Worm (Caenorhabditis elegans) whole organism, L4 larva: ENCODE results near the gene ragc-1.

Experiments used
- F49E8.2 ChIP-seq: sonication (generic microtip); optimal IDR thresholded peaks from 2 replicates; lab custom pipeline; 2016; ENCODE audit warnings: missing compliant biosample characterization, mild to moderate bottlenecking, missing genetic modification characterization, borderline replicate concordance
- R02D3.7 ChIP-seq: fragments of 150-350 bp; sonication (generic microtip); optimal IDR thresholded peaks from 3 replicates; lab custom pipeline; 2014; ENCODE audit warnings: missing biosample characterization, missing genetic modification characterization
- T20F7.1 ChIP-seq: fragments of 200-800 bp; sonication (Bioruptor generic); optimal IDR thresholded peaks from 2 replicates; lab custom pipeline; 2018; ENCODE audit warnings: mild to moderate bottlenecking, missing genetic modification characterization, missing compliant biosample characterization
- ZK546.5 ChIP-seq, 2 experiments: sonication (generic microtip); optimal IDR thresholded peaks; 2 replicates each; lab custom pipeline; 2017; ENCODE audit warnings: missing biosample characterization in 2 of 2, missing genetic modification characterization in 2 of 2
- aly-2 ChIP-seq: sonication (generic microtip); optimal IDR thresholded peaks from 2 replicates; lab custom pipeline; 2018; ENCODE audit warnings: missing biosample characterization, missing genetic modification characterization
- ama-1 ChIP-seq: fragments of 150-350 bp; optimal IDR thresholded peaks from 2 replicates; lab custom pipeline; 2014; ENCODE audit warnings: inconsistent platforms, mixed read lengths
- arid-1 ChIP-seq: fragments of 200-800 bp; sonication (Bioruptor generic); conservative IDR thresholded peaks from 2 replicates; pipeline ENCODE4 v1.3.6; 2022; ENCODE audit warnings: missing genetic modification reagents, missing genetic modification characterization, missing compliant biosample characterization
- daf-16 ChIP-seq, 3 experiments: sonication (generic microtip); optimal IDR thresholded peaks; 2 replicates each; lab custom pipeline; 2016 to 2017; ENCODE audit warnings: missing genetic modification characterization in 3 of 3, missing genetic modification reagents in 3 of 3, mild to moderate bottlenecking in 2 of 3, missing compliant biosample characterization in 2 of 3, missing biosample characterization in 1 of 3, moderate library complexity in 1 of 3
- daf-8 ChIP-seq: fragments of 200-800 bp; sonication (Bioruptor generic); IDR thresholded peaks from 2 replicates; pipeline ENCODE4 v1.3.6; 2022; ENCODE audit warnings: missing genetic modification characterization, missing compliant biosample characterization
- dmd-6 ChIP-seq: fragments of 200-800 bp; sonication (Bioruptor generic); IDR thresholded peaks from 2 replicates; pipeline ENCODE4 v1.3.6; 2022; ENCODE audit warnings: missing genetic modification reagents, missing genetic modification characterization, missing compliant biosample characterization
- dpl-1 ChIP-seq: fragments of 150-350 bp; optimal IDR thresholded peaks from 2 replicates; lab custom pipeline; 2014; ENCODE audit warnings: missing biosample characterization, missing genetic modification reagents, missing genetic modification characterization
- duxl-1 ChIP-seq: sonication (generic microtip); optimal IDR thresholded peaks from 2 replicates; lab custom pipeline; 2016; ENCODE audit warnings: mild to moderate bottlenecking, missing genetic modification characterization, moderate library complexity, missing compliant biosample characterization; ENCODE audit not compliant: poor library complexity
- dve-1 ChIP-seq: sonication (generic microtip); optimal IDR thresholded peaks from 2 replicates; lab custom pipeline; 2017; ENCODE audit warnings: antibody characterized with exemption, mild to moderate bottlenecking, missing genetic modification characterization, missing compliant biosample characterization; ENCODE audit not compliant: insufficient read depth
- egl-27 ChIP-seq: sonication (generic microtip); optimal IDR thresholded peaks from 3 replicates; lab custom pipeline; 2017; ENCODE audit warnings: missing biosample characterization, missing genetic modification reagents, missing genetic modification characterization
- fkh-10 ChIP-seq: fragments of 150-350 bp; optimal IDR thresholded peaks from 2 replicates; lab custom pipeline; 2014; ENCODE audit warnings: missing biosample characterization, missing genetic modification reagents, missing genetic modification characterization
- gei-8 ChIP-seq: fragments of 200-800 bp; sonication (Bioruptor generic); optimal IDR thresholded peaks from 2 replicates; lab custom pipeline; 2018; ENCODE audit warnings: mild to moderate bottlenecking, missing genetic modification characterization, missing compliant biosample characterization
- hlh-11 ChIP-seq: fragments of 200-800 bp; sonication (Bioruptor generic); optimal IDR thresholded peaks from 2 replicates; lab custom pipeline; 2018; ENCODE audit warnings: mild to moderate bottlenecking, missing genetic modification characterization, missing compliant biosample characterization
- hlh-30 ChIP-seq: sonication (generic microtip); optimal IDR thresholded peaks from 2 replicates; lab custom pipeline; 2017; ENCODE audit warnings: antibody characterized with exemption, mild to moderate bottlenecking, missing genetic modification characterization, missing compliant biosample characterization; ENCODE audit not compliant: insufficient read depth
- hmg-1.1 ChIP-seq: fragments of 200-800 bp; sonication (Bioruptor generic); IDR thresholded peaks from 2 replicates; pipeline ENCODE4 v1.3.6; 2022; ENCODE audit warnings: missing genetic modification reagents, missing genetic modification characterization, missing compliant biosample characterization
- lin-13 ChIP-seq: fragments of 150-350 bp; optimal IDR thresholded peaks from 2 replicates; lab custom pipeline; 2014; ENCODE audit warnings: missing biosample characterization, missing genetic modification reagents, missing genetic modification characterization
- lin-29 ChIP-seq: fragments of 200-800 bp; sonication (Bioruptor generic); IDR thresholded peaks from 2 replicates; pipeline ENCODE4 v1.3.6; 2022; ENCODE audit warnings: missing genetic modification reagents, missing genetic modification characterization, missing compliant biosample characterization
- lin-38 ChIP-seq: fragments of 200-800 bp; sonication (Bioruptor generic); IDR thresholded peaks from 2 replicates; pipeline ENCODE4 v1.3.6; 2022; ENCODE audit warnings: missing genetic modification reagents, missing genetic modification characterization, missing compliant biosample characterization
- lsy-2 ChIP-seq, 2 experiments: fragments of 150-350 bp in 1 of 2; sonication (generic microtip) in 1 of 2; optimal IDR thresholded peaks; 2 replicates each; lab custom pipeline; 2014 to 2017; ENCODE audit warnings: missing biosample characterization in 2 of 2, missing genetic modification characterization in 2 of 2
- madf-9 ChIP-seq: fragments of 200-800 bp; sonication (Bioruptor generic); conservative IDR thresholded peaks from 2 replicates; pipeline ENCODE4 v1.3.6; 2022; ENCODE audit warnings: missing genetic modification reagents, missing genetic modification characterization, missing compliant biosample characterization
- mdl-1 ChIP-seq, 2 experiments: fragments of 150-350 bp in 1 of 2; sonication (generic microtip) in 1 of 2; optimal IDR thresholded peaks; 2 replicates each; lab custom pipeline; 2014 to 2017; ENCODE audit warnings: missing biosample characterization in 2 of 2, missing genetic modification characterization in 2 of 2
- mep-1 ChIP-seq: fragments of 150-350 bp; sonication (generic microtip); optimal IDR thresholded peaks from 3 replicates; lab custom pipeline; 2014; ENCODE audit warnings: missing biosample characterization, missing genetic modification characterization
- mes-2 ChIP-seq: sonication (generic microtip); optimal IDR thresholded peaks from 2 replicates; lab custom pipeline; 2016; ENCODE audit warnings: missing genotype, mild to moderate bottlenecking, missing genetic modification characterization, missing compliant biosample characterization; ENCODE audit not compliant: poor library complexity, severe bottlenecking
- mxl-2 ChIP-seq: fragments of 200-800 bp; sonication (Bioruptor generic); conservative IDR thresholded peaks from 2 replicates; pipeline ENCODE4 v1.3.6; 2022; ENCODE audit warnings: missing genetic modification reagents, missing genetic modification characterization, missing compliant biosample characterization
- mxl-3 ChIP-seq: fragments of 200-800 bp; sonication (Bioruptor generic); optimal IDR thresholded peaks from 2 replicates; lab custom pipeline; 2018; ENCODE audit warnings: mild to moderate bottlenecking, missing genetic modification characterization, missing compliant biosample characterization
- nhr-102 ChIP-seq: sonication (generic microtip); optimal IDR thresholded peaks from 2 replicates; lab custom pipeline; 2016; ENCODE audit warnings: mild to moderate bottlenecking, missing genetic modification characterization, moderate library complexity, missing compliant biosample characterization
- nhr-11 ChIP-seq: fragments of 150-350 bp; optimal IDR thresholded peaks from 2 replicates; lab custom pipeline; 2014; ENCODE audit warnings: missing biosample characterization, missing genetic modification characterization
- nhr-111 ChIP-seq: fragments of 200-800 bp; sonication (Bioruptor generic); optimal IDR thresholded peaks from 2 replicates; lab custom pipeline; 2018; ENCODE audit warnings: mild to moderate bottlenecking, missing genetic modification characterization, missing compliant biosample characterization
- nhr-25 ChIP-seq: sonication (generic microtip); optimal IDR thresholded peaks from 2 replicates; lab custom pipeline; 2017; ENCODE audit warnings: missing genetic modification characterization, mild to moderate bottlenecking, missing compliant biosample characterization, antibody characterized with exemption, moderate library complexity, borderline replicate concordance; ENCODE audit not compliant: insufficient read depth
- nhr-42 ChIP-seq: fragments of 200-800 bp; sonication (Bioruptor generic); IDR thresholded peaks from 2 replicates; pipeline ENCODE4 v1.3.6; 2022; ENCODE audit warnings: missing genetic modification characterization, missing compliant biosample characterization
- nhr-77 ChIP-seq: fragments of 150-350 bp; optimal IDR thresholded peaks from 2 replicates; lab custom pipeline; 2014; ENCODE audit warnings: missing biosample characterization, missing genetic modification characterization
- rbr-2 ChIP-seq: sonication (generic microtip); optimal IDR thresholded peaks from 2 replicates; lab custom pipeline; 2016; ENCODE audit warnings: missing genotype, missing genetic modification characterization, missing compliant biosample characterization
- saeg-2 ChIP-seq: fragments of 200-800 bp; sonication (Bioruptor generic); IDR thresholded peaks from 2 replicates; pipeline ENCODE4 v1.3.6; 2022; ENCODE audit warnings: missing genetic modification reagents, missing genetic modification characterization, missing compliant biosample characterization
- snpc-1.2 ChIP-seq: fragments of 200-800 bp; sonication (Bioruptor generic); IDR thresholded peaks from 2 replicates; pipeline ENCODE4 v1.3.6; 2022; ENCODE audit warnings: missing genetic modification reagents, missing genetic modification characterization, missing compliant biosample characterization
- tra-1 ChIP-seq: fragments of 200-800 bp; sonication (Bioruptor generic); IDR thresholded peaks from 2 replicates; pipeline ENCODE4 v1.3.6; 2022; ENCODE audit warnings: missing genetic modification reagents, missing genetic modification characterization, missing compliant biosample characterization
- unc-130 ChIP-seq: sonication (generic microtip); optimal IDR thresholded peaks from 2 replicates; lab custom pipeline; 2016; ENCODE audit warnings: missing genetic modification reagents, missing genetic modification characterization, missing compliant biosample characterization
- zfp-2 ChIP-seq: sonication (generic microtip); optimal IDR thresholded peaks from 2 replicates; lab custom pipeline; 2016; ENCODE audit warnings: mild to moderate bottlenecking, missing genetic modification characterization, missing compliant biosample characterization
- zip-2 ChIP-seq: fragments of 150-350 bp; optimal IDR thresholded peaks from 2 replicates; lab custom pipeline; 2014; ENCODE audit warnings: missing biosample characterization, missing genetic modification characterization
- ztf-7 ChIP-seq: fragments of 150-350 bp; optimal IDR thresholded peaks from 2 replicates; lab custom pipeline; 2014; ENCODE audit warnings: missing biosample characterization, missing genetic modification characterization

The ragc-1 gene

ce11 chrIV:11566146-11566545 lies 38.6 kb downstream of the ragc-1 start, which contains the start of gene sec-24.1 (continued):
- TF ChIP-seq nhr-42 (GFP tag; lab: Robert Waterston, UW), result no peak
- TF ChIP-seq snpc-1.2 (GFP tag; lab: Robert Waterston, UW), result 0 out of 2 replicates have a peak, but pooled peaks have one; percentile 16
- no peak for TF ChIP-seq egl-27 (tag; lab: Kevin White, UChicago)
- peak; percentile 82 for TF ChIP-seq rbr-2
- TF ChIP-seq hlh-30 (tag; lab: Kevin White, UChicago), result peak; percentile 89
- TF ChIP-seq nhr-25 (tag; lab: Kevin White, UChicago), result peak; percentile 50
- TF ChIP-seq ztf-7 (tag; lab: Kevin White, UChicago), result peak; percentile 73
- peak; percentile 54 for TF ChIP-seq dmd-6 (GFP tag; lab: Robert Waterston, UW)
- TF ChIP-seq dpl-1, result peak; percentile 95
- no peak for TF ChIP-seq ama-1 (lab: Kevin White, UChicago)
- TF ChIP-seq F49E8.2, result no peak
- TF ChIP-seq nhr-77 (tag; lab: Kevin White, UChicago), result peak; percentile 83
- peak; percentile 80 for TF ChIP-seq lin-38 (GFP tag; lab: Robert Waterston, UW)
- TF ChIP-seq gei-8 (GFP tag; lab: Kevin White, UChicago), result no peak
- no peak for TF ChIP-seq daf-8 (GFP tag; lab: Robert Waterston, UW)
- TF ChIP-seq tra-1 (GFP tag; lab: Robert Waterston, UW), result no peak
- TF ChIP-seq madf-9 (GFP tag; lab: Robert Waterston, UW), result peak; percentile 55; the same call in 1 of the 2 replicates
- peak; percentile 93 for TF ChIP-seq mes-2 (tag; lab: Kevin White, UChicago)
- TF ChIP-seq mxl-2, result no peak
- TF ChIP-seq nhr-11 (tag; lab: Kevin White, UChicago), result peak; percentile 46
- peak; percentile 25 for TF ChIP-seq mxl-3 (GFP tag; lab: Kevin White, UChicago)
- peak; percentile 77 for TF ChIP-seq arid-1
- TF ChIP-seq saeg-2 (GFP tag; lab: Robert Waterston, UW), result 0 out of 2 replicates have a peak, but pooled peaks have one; percentile 44
- TF ChIP-seq mep-1 (tag; lab: Kevin White, UChicago), result peak; percentile 92
- peak; percentile 62; the same call in 1 of the 2 replicates for TF ChIP-seq lin-29
- TF ChIP-seq ZK546.5 (tag; optimal IDR thresholded peaks at IDR 0.05; lab: Kevin White, UChicago), result peak in 1 of 2 experiments; percentile 18
- TF ChIP-seq mdl-1 (tag; optimal IDR thresholded peaks at IDR 0.05; lab: Kevin White, UChicago), result peak; percentile 25 to 40
- no peak for TF ChIP-seq aly-2 (tag; lab: Kevin White, UChicago)
- peak in 1 of 2 experiments; percentile 58 for TF ChIP-seq daf-16 (GFP tag; optimal IDR thresholded peaks at IDR 0.05; lab: Kevin White, UChicago)
- peak; percentile 54 for TF ChIP-seq daf-16 (tag; optimal IDR thresholded peaks at IDR 0.05; lab: Kevin White, UChicago)
- peak; percentile 91 for TF ChIP-seq nhr-102 (tag; lab: Kevin White, UChicago)
- peak; percentile 42 for TF ChIP-seq fkh-10
- TF ChIP-seq zfp-2 (tag; lab: Kevin White, UChicago), result peak; percentile 7
- TF ChIP-seq hlh-11 (tag; lab: Kevin White, UChicago), result peak; percentile 96
- no peak for TF ChIP-seq nhr-111 (GFP tag; lab: Kevin White, UChicago)
- TF ChIP-seq zip-2 (tag; lab: Kevin White, UChicago), result peak; percentile 54
- TF ChIP-seq dve-1 (tag; lab: Kevin White, UChicago), result peak; percentile 95
- TF ChIP-seq R02D3.7 (tag; lab: Kevin White, UChicago), result no peak
- peak; percentile 28 for TF ChIP-seq unc-130
- peak; percentile 87 for TF ChIP-seq duxl-1
- TF ChIP-seq lin-13, result peak; percentile 52
- peak; percentile 99 to 100 for TF ChIP-seq lsy-2 (tag; optimal IDR thresholded peaks at IDR 0.05; lab: Kevin White, UChicago)
- TF ChIP-seq hmg-1.1, result peak; percentile 92
- TF ChIP-seq T20F7.1 (GFP tag; lab: Kevin White, UChicago), result peak; percentile 71
